Worm (Caenorhabditis elegans): ENCODE results near the gene F56A11.5.

F56A11.5 gene

DNA sequence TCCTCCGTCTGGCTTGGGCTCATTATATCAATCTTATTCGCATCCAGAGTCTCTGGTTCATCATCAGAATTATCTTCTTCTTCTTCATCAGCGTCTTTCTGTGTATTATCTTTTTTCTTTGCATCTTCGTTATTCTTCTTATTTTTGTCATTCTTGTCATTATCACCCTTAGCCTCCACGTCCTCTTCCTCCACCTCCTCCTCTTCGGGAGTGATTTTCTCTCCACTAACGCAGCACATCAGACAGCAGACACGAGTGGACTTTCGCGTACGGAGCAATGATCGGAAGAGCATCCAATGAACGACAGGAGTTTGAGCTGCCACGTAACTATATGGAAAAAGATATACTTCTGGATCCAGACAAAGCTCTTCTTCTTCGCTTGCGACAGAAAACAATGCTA lies 13.4 kb upstream of the F56A11.5 start:
- TF ChIP-seq ztf-4 (tag; optimal IDR thresholded peaks at IDR 0.05) (no peak), unc-39 (tag; optimal IDR thresholded peaks at IDR 0.05) (no peak), nhr-237 (tag; optimal IDR thresholded peaks at IDR 0.05) (no peak), skn-1 (tag; optimal IDR thresholded peaks at IDR 0.05) (no peak), mbf-1 (tag; optimal IDR thresholded peaks at IDR 0.05) (no peak), fos-1 (tag; optimal IDR thresholded peaks at IDR 0.05) (no peak), nhr-10 (tag; optimal IDR thresholded peaks at IDR 0.05) (no peak), ztf-1 (GFP tag; conservative IDR thresholded peaks at IDR 0.05) (no peak), R02D3.7 (tag; optimal IDR thresholded peaks at IDR 0.05) (no peak), sma-9 (GFP tag; optimal IDR thresholded peaks at IDR 0.05) (no peak), sma-9 (tag; optimal IDR thresholded peaks at IDR 0.05) (no peak), peb-1 (tag; optimal IDR thresholded peaks at IDR 0.05) (no peak), lsy-2 (tag; optimal IDR thresholded peaks at IDR 0.05) (no peak), crh-2 (tag; optimal IDR thresholded peaks at IDR 0.05) (no peak), ZK546.5 (tag; optimal IDR thresholded peaks at IDR 0.05) (no peak), nhr-25 (tag; optimal IDR thresholded peaks at IDR 0.05) (no peak), ceh-82 (tag; optimal IDR thresholded peaks at IDR 0.05) (no peak), dmd-4 (tag; optimal IDR thresholded peaks at IDR 0.05) (no peak)

DNA sequence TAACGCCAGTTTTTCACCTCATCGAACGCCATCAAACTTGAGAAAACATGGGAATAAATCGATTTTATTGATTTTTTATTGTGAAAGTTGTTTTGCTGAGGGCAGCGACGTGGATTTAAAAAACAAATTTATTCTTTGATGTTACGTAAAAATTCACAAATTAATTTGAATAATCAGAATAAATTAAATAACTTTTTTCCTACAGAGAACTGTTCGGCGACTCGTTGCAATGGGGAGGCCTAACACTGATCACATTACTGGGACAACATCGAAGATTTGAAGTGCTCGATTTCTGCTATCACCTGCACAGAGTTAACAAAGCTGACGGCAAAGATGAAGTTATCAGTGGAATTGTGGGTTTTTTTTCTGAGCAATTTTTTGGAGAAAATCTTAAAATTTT lies 11.5 kb upstream of the F56A11.5 start, which contains the start of gene F56A11.6:
Gene F56A11.6, minus strand, starts transcription at position 101 of the 400 bp plus-strand sequence.
- no peak for TF ChIP-seq ceh-82 (tag; optimal IDR thresholded peaks at IDR 0.05)
- no peak for TF ChIP-seq nhr-12 (tag; optimal IDR thresholded peaks at IDR 0.05)
- TF ChIP-seq nhr-11 (tag; optimal IDR thresholded peaks at IDR 0.05) = no peak
- no peak for TF ChIP-seq unc-55 (GFP tag; optimal IDR thresholded peaks at IDR 0.05)
- TF ChIP-seq mdl-1 (tag; optimal IDR thresholded peaks at IDR 0.05) = no peak
- TF ChIP-seq elt-1 (tag; optimal IDR thresholded peaks at IDR 0.05) = no peak
- TF ChIP-seq nhr-23 (tag; optimal IDR thresholded peaks at IDR 0.05) = no peak
- no peak for TF ChIP-seq nhr-6 (tag; optimal IDR thresholded peaks at IDR 0.05)

DNA sequence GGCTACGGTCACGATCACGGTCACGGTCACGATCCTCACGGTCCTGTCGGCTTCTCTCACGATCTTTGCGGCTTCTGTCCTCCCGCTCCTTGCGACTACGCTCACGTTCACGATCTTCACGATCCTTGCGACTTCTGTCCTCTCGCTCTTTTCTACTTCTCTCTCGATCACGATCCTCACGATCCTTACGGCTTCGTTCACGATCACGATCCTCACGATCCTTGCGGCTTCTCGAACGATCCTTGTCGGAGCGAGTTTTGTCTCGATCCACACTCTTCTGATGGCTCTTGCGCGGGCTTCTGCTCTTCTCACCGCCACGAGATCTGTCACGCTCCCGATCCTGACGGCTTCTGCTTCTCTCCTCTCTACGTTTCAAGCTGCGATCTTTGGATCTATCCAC lies 9.9 kb upstream of the F56A11.5 start:
- TF ChIP-seq elt-3 (tag; optimal IDR thresholded peaks at IDR 0.05) = no peak
- no peak for TF ChIP-seq nhr-6 (tag; optimal IDR thresholded peaks at IDR 0.05)
- TF ChIP-seq snpc-4 (tag; optimal IDR thresholded peaks at IDR 0.05) = no peak
- TF ChIP-seq sma-9 (GFP tag; optimal IDR thresholded peaks at IDR 0.05) = no peak
- TF ChIP-seq sma-9 (tag; optimal IDR thresholded peaks at IDR 0.05) = no peak
- no peak for TF ChIP-seq zag-1 (tag; optimal IDR thresholded peaks at IDR 0.05)
- TF ChIP-seq ztf-1 (GFP tag; conservative IDR thresholded peaks at IDR 0.05) = no peak
- TF ChIP-seq unc-55 (GFP tag; optimal IDR thresholded peaks at IDR 0.05) = no peak
- TF ChIP-seq nhr-25 (tag; optimal IDR thresholded peaks at IDR 0.05) = no peak
- no peak for TF ChIP-seq nhr-23 (tag; optimal IDR thresholded peaks at IDR 0.05)
- TF ChIP-seq alr-1 (tag; optimal IDR thresholded peaks at IDR 0.05) = no peak
- no peak for TF ChIP-seq nhr-77 (tag; optimal IDR thresholded peaks at IDR 0.05)
- TF ChIP-seq ceh-82 (tag; optimal IDR thresholded peaks at IDR 0.05) = no peak
- no peak for TF ChIP-seq lin-11 (tag; optimal IDR thresholded peaks at IDR 0.05)
- TF ChIP-seq nhr-129 (tag; optimal IDR thresholded peaks at IDR 0.05) = no peak
- TF ChIP-seq elt-1 (tag; optimal IDR thresholded peaks at IDR 0.05) = no peak
- TF ChIP-seq lin-39 (tag; optimal IDR thresholded peaks at IDR 0.05) = no peak
- no peak for TF ChIP-seq aly-2 (tag; optimal IDR thresholded peaks at IDR 0.05)
- TF ChIP-seq skn-1 (tag; optimal IDR thresholded peaks at IDR 0.05) = no peak
- TF ChIP-seq F13H6.1 (tag; optimal IDR thresholded peaks at IDR 0.05) = no peak
- TF ChIP-seq Y55F3AM.14 (GFP tag; optimal IDR thresholded peaks at IDR 0.05) = no peak

DNA sequence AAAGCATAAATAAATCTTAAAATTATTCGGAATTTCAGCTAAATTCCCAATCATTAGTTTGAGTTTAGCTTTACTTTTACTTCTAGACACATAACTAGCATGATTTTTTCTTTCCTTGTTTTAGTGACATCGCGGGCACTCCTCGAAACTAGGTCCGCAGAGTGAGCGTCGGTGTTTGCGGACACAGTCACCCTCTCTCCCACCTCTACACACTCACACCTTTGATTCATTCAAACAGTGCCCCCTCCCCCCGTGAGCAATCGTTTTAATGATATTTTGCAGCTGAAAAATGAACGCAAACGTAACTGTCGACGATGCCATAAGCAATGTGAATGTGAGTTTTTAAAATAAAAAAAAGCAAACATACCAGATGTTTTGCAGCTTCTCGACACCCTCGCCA lies 1.8 kb upstream of the F56A11.5 start, which contains the start of gene gex-2:
Gene gex-2, plus strand, starts transcription at position 283 of the 400 bp plus-strand sequence.
- TF ChIP-seq fos-1 (tag; optimal IDR thresholded peaks at IDR 0.05) = peak; percentile 47
- peak; percentile 11 for TF ChIP-seq nhr-129 (tag; optimal IDR thresholded peaks at IDR 0.05)
- TF ChIP-seq nhr-12 (tag; optimal IDR thresholded peaks at IDR 0.05) = no peak
- peak; percentile 29 for TF ChIP-seq unc-55 (GFP tag; optimal IDR thresholded peaks at IDR 0.05)
- TF ChIP-seq gmeb-1 (tag; optimal IDR thresholded peaks at IDR 0.05) = no peak

DNA sequence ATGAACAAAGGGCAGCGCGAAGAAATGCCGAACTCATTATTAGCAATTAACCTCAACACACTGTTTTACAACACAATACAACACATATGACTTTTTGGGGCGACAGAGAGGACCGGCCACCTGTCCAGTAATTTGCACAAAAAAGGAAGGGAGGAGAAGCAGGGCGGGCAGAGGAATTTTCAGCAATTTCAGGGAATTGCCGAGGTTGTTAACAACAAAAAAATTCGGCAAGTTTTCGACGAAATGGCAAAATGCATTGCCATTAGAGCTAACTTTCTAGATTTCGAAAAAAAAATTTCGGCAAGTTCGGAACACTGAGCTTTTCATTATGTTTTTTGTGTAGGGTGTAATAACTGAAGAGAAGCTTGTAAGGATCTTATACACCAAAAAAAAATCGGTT lies 6.6 kb downstream of the F56A11.5 start:
- TF ChIP-seq aly-2 (tag; optimal IDR thresholded peaks at IDR 0.05) (no peak), C34F6.9 (tag; optimal IDR thresholded peaks at IDR 0.05) (no peak), unc-62 (GFP tag; optimal IDR thresholded peaks at IDR 0.05) (no peak), ztf-11 (tag; optimal IDR thresholded peaks at IDR 0.05) (no peak), lsy-2 (tag; optimal IDR thresholded peaks at IDR 0.05) (no peak), skn-1 (tag; optimal IDR thresholded peaks at IDR 0.05) (no peak)

All from whole organism, L2 larva.